Fruit fly (Drosophila melanogaster) whole organism, prepupa: Measurements from ENCODE around the gene Pex1.

ENCODE experiments used
- CG10631 ChIP-seq: fragments of 200-800 bp; sonication (Bioruptor generic); optimal IDR thresholded peaks from 2 replicates; lab custom pipeline; 2016; ENCODE audit warnings: missing biosample characterization, missing genetic modification characterization
- CG11294 ChIP-seq: fragments of 200-800 bp; sonication (Bioruptor generic); IDR thresholded peaks from 2 replicates; pipeline ENCODE4 v1.3.6; 2022; ENCODE audit warnings: missing biosample characterization, missing genetic modification characterization
- CG11762 ChIP-seq: fragments of 200-800 bp; sonication (Bioruptor generic); optimal IDR thresholded peaks from 3 replicates; lab custom pipeline; 2016; ENCODE audit warnings: missing biosample characterization, missing genetic modification characterization; ENCODE audit not compliant: insufficient read depth
- CG11902 ChIP-seq: fragments of 200-800 bp; sonication (Bioruptor generic); optimal IDR thresholded peaks from 3 replicates; lab custom pipeline; 2016; ENCODE audit warnings: missing biosample characterization, missing genetic modification characterization
- CG15336 ChIP-seq: fragments of 200-800 bp; sonication (Bioruptor generic); IDR thresholded peaks from 2 replicates; pipeline ENCODE4 v1.3.6; 2022; ENCODE audit warnings: missing biosample characterization, missing genetic modification characterization
- CG1621 ChIP-seq: fragments of 200-800 bp; sonication (Bioruptor generic); optimal IDR thresholded peaks from 3 replicates; lab custom pipeline; 2018; ENCODE audit warnings: missing biosample characterization, mild to moderate bottlenecking, missing genetic modification characterization
- CG3032 ChIP-seq: fragments of 200-800 bp; optimal IDR thresholded peaks from 2 replicates; lab custom pipeline; 2019; ENCODE audit warnings: missing biosample characterization, mild to moderate bottlenecking, missing genetic modification characterization, moderate library complexity
- CG31627 ChIP-seq: fragments of 200-800 bp; sonication (Bioruptor generic); optimal IDR thresholded peaks from 3 replicates; lab custom pipeline; 2016; ENCODE audit warnings: missing biosample characterization, missing genetic modification characterization
- CG32006 ChIP-seq: fragments of 200-800 bp; sonication (Bioruptor generic); optimal IDR thresholded peaks from 3 replicates; lab custom pipeline; 2017; ENCODE audit warnings: missing biosample characterization, mild to moderate bottlenecking, missing genetic modification characterization
- CG34406 ChIP-seq: fragments of 200-800 bp; sonication (Bioruptor generic); optimal IDR thresholded peaks from 3 replicates; lab custom pipeline; 2016; ENCODE audit warnings: missing biosample characterization, missing genetic modification characterization
- CG3919 ChIP-seq: fragments of 200-800 bp; sonication (Bioruptor generic); optimal IDR thresholded peaks from 3 replicates; lab custom pipeline; 2016; ENCODE audit warnings: missing biosample characterization, missing genetic modification characterization
- CG4318 ChIP-seq: fragments of 200-800 bp; sonication (Bioruptor generic); optimal IDR thresholded peaks from 3 replicates; lab custom pipeline; 2017; ENCODE audit warnings: missing biosample characterization, mild to moderate bottlenecking, missing genetic modification characterization
- CG6163 ChIP-seq: fragments of 200-800 bp; sonication (Bioruptor generic); IDR thresholded peaks from 3 replicates; pipeline ENCODE4 v1.3.6; 2022; ENCODE audit warnings: missing biosample characterization, missing genetic modification characterization
- CG6276 ChIP-seq: fragments of 200-800 bp; sonication (Bioruptor generic); optimal IDR thresholded peaks from 2 replicates; lab custom pipeline; 2017; ENCODE audit warnings: missing biosample characterization, mild to moderate bottlenecking, missing genetic modification characterization
- CG6792 ChIP-seq: fragments of 200-800 bp; sonication (Bioruptor generic); optimal IDR thresholded peaks from 3 replicates; lab custom pipeline; 2016; ENCODE audit warnings: missing biosample characterization, missing genetic modification characterization
- CG6808 ChIP-seq: fragments of 200-800 bp; sonication (Bioruptor generic); optimal IDR thresholded peaks from 3 replicates; lab custom pipeline; 2017; ENCODE audit warnings: missing biosample characterization, missing genetic modification characterization, mild to moderate bottlenecking, moderate library complexity, missing genetic modification reagents
- CG6854 ChIP-seq: fragments of 200-800 bp; sonication (Bioruptor generic); optimal IDR thresholded peaks from 2 replicates; lab custom pipeline; 2017; ENCODE audit warnings: missing biosample characterization, mild to moderate bottlenecking, missing genetic modification characterization
- CG7368 ChIP-seq: fragments of 200-800 bp; sonication (Bioruptor generic); optimal IDR thresholded peaks from 3 replicates; lab custom pipeline; 2016; ENCODE audit warnings: missing biosample characterization, missing genetic modification characterization
- CG8119 ChIP-seq: fragments of 200-800 bp; sonication (Bioruptor generic); IDR thresholded peaks from 3 replicates; pipeline ENCODE4 v1.3.6; 2022; ENCODE audit warnings: missing biosample characterization, missing genetic modification characterization
- CG8632 ChIP-seq: fragments of 200-800 bp; sonication (Bioruptor generic); optimal IDR thresholded peaks from 3 replicates; lab custom pipeline; 2016; ENCODE audit warnings: missing biosample characterization, missing genetic modification characterization
- Eip75B ChIP-seq: fragments of 200-800 bp; sonication (Bioruptor generic); optimal IDR thresholded peaks from 3 replicates; lab custom pipeline; 2016; ENCODE audit warnings: missing biosample characterization, missing genetic modification characterization
- Eip78C ChIP-seq: fragments of 200-800 bp; sonication (Bioruptor generic); peaks from one replicate; lab custom pipeline; 2016; ENCODE audit warnings: missing biosample characterization, missing genetic modification characterization
- Eip93F ChIP-seq: fragments of 200-800 bp; sonication (Bioruptor generic); optimal IDR thresholded peaks from 2 replicates; lab custom pipeline; 2016; ENCODE audit warnings: missing biosample characterization, mild to moderate bottlenecking, missing genetic modification characterization
- Ets21C ChIP-seq: fragments of 200-800 bp; sonication (Bioruptor generic); optimal IDR thresholded peaks from 3 replicates; lab custom pipeline; 2016; ENCODE audit warnings: missing biosample characterization, missing genetic modification characterization
- Ets96B ChIP-seq: fragments of 200-800 bp; optimal IDR thresholded peaks from 2 replicates; lab custom pipeline; 2019; ENCODE audit warnings: missing biosample characterization, mild to moderate bottlenecking, missing genetic modification characterization, moderate library complexity
- Gug ChIP-seq: fragments of 200-800 bp; sonication (Bioruptor generic); IDR thresholded peaks from 2 replicates; pipeline ENCODE4 v1.3.6; 2022; ENCODE audit warnings: missing biosample characterization, missing genetic modification characterization
- Hr39 ChIP-seq: fragments of 200-800 bp; sonication (Bioruptor generic); optimal IDR thresholded peaks from 2 replicates; lab custom pipeline; 2016; ENCODE audit warnings: missing biosample characterization, missing genetic modification characterization
- Lpt ChIP-seq: fragments of 200-800 bp; sonication (Bioruptor generic); optimal IDR thresholded peaks from 3 replicates; lab custom pipeline; 2016; ENCODE audit warnings: missing biosample characterization, missing genetic modification characterization
- Met ChIP-seq: fragments of 200-800 bp; sonication (Bioruptor generic); optimal IDR thresholded peaks from 3 replicates; lab custom pipeline; 2016; ENCODE audit warnings: missing biosample characterization, missing genetic modification characterization
- Sox14 ChIP-seq: fragments of 200-800 bp; sonication (Bioruptor generic); optimal IDR thresholded peaks from 3 replicates; lab custom pipeline; 2016; ENCODE audit warnings: missing biosample characterization, missing genetic modification characterization
- Sox15 ChIP-seq: fragments of 200-800 bp; sonication (Bioruptor generic); optimal IDR thresholded peaks from 3 replicates; lab custom pipeline; 2016; ENCODE audit warnings: missing biosample characterization, missing genetic modification characterization
- achi ChIP-seq: fragments of 200-800 bp; sonication (Bioruptor generic); optimal IDR thresholded peaks from 3 replicates; lab custom pipeline; 2016; ENCODE audit warnings: missing biosample characterization, missing genetic modification characterization
- acj6 ChIP-seq: fragments of 200-800 bp; sonication (Bioruptor generic); optimal IDR thresholded peaks from 3 replicates; lab custom pipeline; 2016; ENCODE audit warnings: missing biosample characterization, missing genetic modification characterization
- dac ChIP-seq: fragments of 200-800 bp; sonication (Bioruptor generic); optimal IDR thresholded peaks from 2 replicates; lab custom pipeline; 2017; ENCODE audit warnings: missing biosample characterization, mild to moderate bottlenecking, missing genetic modification characterization
- dsx ChIP-seq: fragments of 200-800 bp; optimal IDR thresholded peaks from 3 replicates; lab custom pipeline; 2019; ENCODE audit warnings: missing biosample characterization, mild to moderate bottlenecking, missing genetic modification characterization, moderate library complexity; ENCODE audit not compliant: poor library complexity, severe bottlenecking
- eg ChIP-seq: fragments of 200-800 bp; sonication (Bioruptor generic); IDR thresholded peaks from 3 replicates; pipeline ENCODE4 v1.3.6; 2022; ENCODE audit warnings: missing biosample characterization, missing genetic modification characterization
- esn ChIP-seq: fragments of 200-800 bp; sonication (Bioruptor generic); optimal IDR thresholded peaks from 2 replicates; lab custom pipeline; 2016; ENCODE audit warnings: missing biosample characterization, mild to moderate bottlenecking, missing genetic modification characterization, moderate library complexity
- fd59A ChIP-seq: fragments of 200-800 bp; sonication (Bioruptor generic); optimal IDR thresholded peaks from 2 replicates; lab custom pipeline; 2017; ENCODE audit warnings: missing biosample characterization, mild to moderate bottlenecking, missing genetic modification characterization, missing genetic modification reagents
- fd85E ChIP-seq: fragments of 200-800 bp; sonication (Bioruptor generic); optimal IDR thresholded peaks from 3 replicates; lab custom pipeline; 2016; ENCODE audit warnings: missing biosample characterization, missing genetic modification characterization
- lz ChIP-seq: fragments of 200-800 bp; sonication (Bioruptor generic); optimal IDR thresholded peaks from 3 replicates; lab custom pipeline; 2016; ENCODE audit warnings: missing biosample characterization, missing genetic modification characterization
- net ChIP-seq: fragments of 200-800 bp; sonication (Bioruptor generic); optimal IDR thresholded peaks from 3 replicates; lab custom pipeline; 2016; ENCODE audit warnings: missing biosample characterization, missing genetic modification characterization
- salr ChIP-seq, 2 experiments: fragments of 200-800 bp; sonication (Bioruptor generic); optimal IDR thresholded peaks; 3 replicates each; lab custom pipeline; 2016 to 2018; ENCODE audit warnings: missing biosample characterization in 2 of 2, missing genetic modification characterization in 2 of 2, mild to moderate bottlenecking in 1 of 2
- ss ChIP-seq, 2 experiments: fragments of 200-800 bp; sonication (Bioruptor generic); optimal IDR thresholded peaks; 2 replicates in 1 of 2; 3 replicates in 1 of 2; lab custom pipeline; 2017 to 2018; ENCODE audit warnings: mild to moderate bottlenecking in 2 of 2, missing biosample characterization in 2 of 2, missing genetic modification characterization in 2 of 2, moderate library complexity in 1 of 2
- svp ChIP-seq: fragments of 200-800 bp; sonication (Bioruptor generic); peaks from one replicate; lab custom pipeline; 2016; ENCODE audit warnings: missing biosample characterization, missing genetic modification characterization
- topi ChIP-seq: fragments of 200-800 bp; sonication (Bioruptor generic); optimal IDR thresholded peaks from 3 replicates; lab custom pipeline; 2016; ENCODE audit warnings: missing biosample characterization, missing genetic modification characterization
- vri ChIP-seq: fragments of 200-800 bp; sonication (Bioruptor generic); optimal IDR thresholded peaks from 3 replicates; lab custom pipeline; 2016; ENCODE audit warnings: missing biosample characterization, mild to moderate bottlenecking, missing genetic modification characterization

The Pex1 gene

dm6 chr3L:14049620-14050253 lies 22.0 kb upstream of the Pex1 start, which contains the start of gene Neurl4:
TSS of gene Neurl4 (minus strand) at chr3L:14049892.
- TF ChIP-seq Eip78C (GFP tag; lab: Kevin White, UChicago) (peak; percentile 93), ss (GFP tag; optimal IDR thresholded peaks at IDR 0.05; lab: Kevin White, UChicago) (no peak), Sox14 (GFP tag; lab: Kevin White, UChicago) (no peak), Met (no peak), fd59A (peak; percentile 48), CG8119 (GFP tag; lab: Robert Waterston, UW) (peak; percentile 75), eg (peak; percentile 76), Sox15 (GFP tag; lab: Kevin White, UChicago) (peak; percentile 66), CG34406 (peak; percentile 78), CG6792 (GFP tag; lab: Kevin White, UChicago) (no peak), Gug (GFP tag; lab: Robert Waterston, UW) (peak; percentile 83), svp (GFP tag; lab: Kevin White, UChicago) (no peak), CG8632 (peak; percentile 77), CG6163 (peak; percentile 87), salr (GFP tag; optimal IDR thresholded peaks at IDR 0.05; lab: Kevin White, UChicago) (peak in 1 of 2 experiments; percentile 59), Ets21C (GFP tag; lab: Kevin White, UChicago) (peak; percentile 68), fd85E (GFP tag; lab: Kevin White, UChicago) (no peak), Hr39 (GFP tag; lab: Kevin White, UChicago) (no peak), Ets96B (tag; lab: Kevin White, UChicago) (peak; percentile 78), CG11762 (GFP tag; lab: Kevin White, UChicago) (peak; percentile 50), CG7368 (GFP tag; lab: Kevin White, UChicago) (peak; percentile 56), net (GFP tag; lab: Kevin White, UChicago) (no peak), CG15336 (GFP tag; lab: Robert Waterston, UW) (peak; percentile 80), CG11902 (peak; percentile 30), lz (GFP tag; lab: Kevin White, UChicago) (no peak), acj6 (GFP tag; lab: Kevin White, UChicago) (no peak), CG31627 (GFP tag; lab: Kevin White, UChicago) (peak; percentile 87), CG1621 (tag; lab: Kevin White, UChicago) (peak; percentile 50), CG3032 (tag; lab: Kevin White, UChicago) (peak; percentile 74)

- no peak for TF ChIP-seq dac (GFP tag; lab: Kevin White, UChicago)
- peak; percentile 28; the same call in 1 of the 2 replicates for TF ChIP-seq CG11294 (GFP tag; lab: Robert Waterston, UW)
- peak; percentile 11 for TF ChIP-seq dsx
- peak; percentile 79 for TF ChIP-seq svp (GFP tag; lab: Kevin White, UChicago)
- peak; percentile 54; the same call in 2 of the 3 replicates for TF ChIP-seq CG8119 (GFP tag; lab: Robert Waterston, UW)
- peak; percentile 17 for TF ChIP-seq CG34406
- TF ChIP-seq achi (GFP tag; lab: Kevin White, UChicago), result peak; percentile 56
- peak; percentile 40 for TF ChIP-seq CG4318 (GFP tag; lab: Kevin White, UChicago)
- TF ChIP-seq eg, result peak; percentile 71
- peak; percentile 68 for TF ChIP-seq CG11902
- TF ChIP-seq Ets96B (tag; lab: Kevin White, UChicago), result peak; percentile 44
- TF ChIP-seq CG11762 (GFP tag; lab: Kevin White, UChicago), result peak; percentile 32
- no peak for TF ChIP-seq CG6808
- peak; percentile 75 for TF ChIP-seq Sox14 (GFP tag; lab: Kevin White, UChicago)
- TF ChIP-seq CG10631 (GFP tag; lab: Kevin White, UChicago), result peak; percentile 60
- TF ChIP-seq CG31627 (GFP tag; lab: Kevin White, UChicago), result peak; percentile 84
- TF ChIP-seq CG6163, result peak; percentile 82
- TF ChIP-seq topi (GFP tag; lab: Kevin White, UChicago), result peak; percentile 73
- peak; percentile 71 for TF ChIP-seq esn (GFP tag; lab: Kevin White, UChicago)
- TF ChIP-seq CG3032 (tag; lab: Kevin White, UChicago), result peak; percentile 67
- no peak for TF ChIP-seq CG6854 (GFP tag; lab: Kevin White, UChicago)
- TF ChIP-seq fd85E (GFP tag; lab: Kevin White, UChicago), result no peak
- TF ChIP-seq CG3919 (GFP tag; lab: Kevin White, UChicago), result peak; percentile 83
- peak; percentile 45 for TF ChIP-seq Eip75B (GFP tag; lab: Kevin White, UChicago)
- TF ChIP-seq Eip93F (GFP tag; lab: Kevin White, UChicago), result no peak
- TF ChIP-seq Eip78C (GFP tag; lab: Kevin White, UChicago), result peak; percentile 80
- peak; percentile 15 for TF ChIP-seq Lpt (GFP tag; lab: Kevin White, UChicago)
- TF ChIP-seq salr (GFP tag; optimal IDR thresholded peaks at IDR 0.05; lab: Kevin White, UChicago), result no peak
- TF ChIP-seq lz (GFP tag; lab: Kevin White, UChicago), result peak; percentile 75
- TF ChIP-seq CG32006, result peak; percentile 58
- peak; percentile 51 for TF ChIP-seq Sox15 (GFP tag; lab: Kevin White, UChicago)
- TF ChIP-seq acj6 (GFP tag; lab: Kevin White, UChicago), result peak; percentile 34
- TF ChIP-seq vri (GFP tag; lab: Kevin White, UChicago), result no peak
- TF ChIP-seq CG6276, result no peak
Observed at dm6 chr3L:14050944-14051548, 20.6 kb upstream of the Pex1 start, which contains the start of gene CG6833. TSS of gene CG6833 (plus strand) at chr3L:14051206.
